Fruit fly (Drosophila melanogaster) whole organism, prepupa: ENCODE results near the gene CG14154.

Experiments
- CG11294 ChIP-seq: fragments of 200-800 bp; sonication (Bioruptor generic); IDR thresholded peaks from 2 replicates; pipeline ENCODE4 v1.3.6; 2022; ENCODE audit warnings: missing biosample characterization, missing genetic modification characterization
- CG11902 ChIP-seq: fragments of 200-800 bp; sonication (Bioruptor generic); optimal IDR thresholded peaks from 3 replicates; lab custom pipeline; 2016; ENCODE audit warnings: missing biosample characterization, missing genetic modification characterization
- CG15336 ChIP-seq: fragments of 200-800 bp; sonication (Bioruptor generic); IDR thresholded peaks from 2 replicates; pipeline ENCODE4 v1.3.6; 2022; ENCODE audit warnings: missing biosample characterization, missing genetic modification characterization
- CG1621 ChIP-seq: fragments of 200-800 bp; sonication (Bioruptor generic); optimal IDR thresholded peaks from 3 replicates; lab custom pipeline; 2018; ENCODE audit warnings: missing biosample characterization, mild to moderate bottlenecking, missing genetic modification characterization
- CG16779 ChIP-seq: fragments of 200-800 bp; sonication (Bioruptor generic); optimal IDR thresholded peaks from 3 replicates; lab custom pipeline; 2017; ENCODE audit warnings: missing biosample characterization, mild to moderate bottlenecking, missing genetic modification characterization
- CG31627 ChIP-seq: fragments of 200-800 bp; sonication (Bioruptor generic); optimal IDR thresholded peaks from 3 replicates; lab custom pipeline; 2016; ENCODE audit warnings: missing biosample characterization, missing genetic modification characterization
- CG34406 ChIP-seq: fragments of 200-800 bp; sonication (Bioruptor generic); optimal IDR thresholded peaks from 3 replicates; lab custom pipeline; 2016; ENCODE audit warnings: missing biosample characterization, missing genetic modification characterization
- CG3919 ChIP-seq: fragments of 200-800 bp; sonication (Bioruptor generic); optimal IDR thresholded peaks from 3 replicates; lab custom pipeline; 2016; ENCODE audit warnings: missing biosample characterization, missing genetic modification characterization
- CG4318 ChIP-seq: fragments of 200-800 bp; sonication (Bioruptor generic); optimal IDR thresholded peaks from 3 replicates; lab custom pipeline; 2017; ENCODE audit warnings: missing biosample characterization, mild to moderate bottlenecking, missing genetic modification characterization
- CG6163 ChIP-seq: fragments of 200-800 bp; sonication (Bioruptor generic); IDR thresholded peaks from 3 replicates; pipeline ENCODE4 v1.3.6; 2022; ENCODE audit warnings: missing biosample characterization, missing genetic modification characterization
- CG6276 ChIP-seq: fragments of 200-800 bp; sonication (Bioruptor generic); optimal IDR thresholded peaks from 2 replicates; lab custom pipeline; 2017; ENCODE audit warnings: missing biosample characterization, mild to moderate bottlenecking, missing genetic modification characterization
- CG6792 ChIP-seq: fragments of 200-800 bp; sonication (Bioruptor generic); optimal IDR thresholded peaks from 3 replicates; lab custom pipeline; 2016; ENCODE audit warnings: missing biosample characterization, missing genetic modification characterization
- CG6808 ChIP-seq: fragments of 200-800 bp; sonication (Bioruptor generic); optimal IDR thresholded peaks from 3 replicates; lab custom pipeline; 2017; ENCODE audit warnings: missing biosample characterization, missing genetic modification characterization, mild to moderate bottlenecking, moderate library complexity, missing genetic modification reagents
- CG6854 ChIP-seq: fragments of 200-800 bp; sonication (Bioruptor generic); optimal IDR thresholded peaks from 2 replicates; lab custom pipeline; 2017; ENCODE audit warnings: missing biosample characterization, mild to moderate bottlenecking, missing genetic modification characterization
- CG8119 ChIP-seq: fragments of 200-800 bp; sonication (Bioruptor generic); IDR thresholded peaks from 3 replicates; pipeline ENCODE4 v1.3.6; 2022; ENCODE audit warnings: missing biosample characterization, missing genetic modification characterization
- CG9139 ChIP-seq: fragments of 200-800 bp; sonication (Bioruptor generic); optimal IDR thresholded peaks from 3 replicates; lab custom pipeline; 2017; ENCODE audit warnings: missing biosample characterization, mild to moderate bottlenecking, missing genetic modification characterization
- Eip93F ChIP-seq: fragments of 200-800 bp; sonication (Bioruptor generic); optimal IDR thresholded peaks from 2 replicates; lab custom pipeline; 2016; ENCODE audit warnings: missing biosample characterization, mild to moderate bottlenecking, missing genetic modification characterization
- Ets21C ChIP-seq: fragments of 200-800 bp; sonication (Bioruptor generic); optimal IDR thresholded peaks from 3 replicates; lab custom pipeline; 2016; ENCODE audit warnings: missing biosample characterization, missing genetic modification characterization
- Ets96B ChIP-seq: fragments of 200-800 bp; optimal IDR thresholded peaks from 2 replicates; lab custom pipeline; 2019; ENCODE audit warnings: missing biosample characterization, mild to moderate bottlenecking, missing genetic modification characterization, moderate library complexity
- Gug ChIP-seq: fragments of 200-800 bp; sonication (Bioruptor generic); IDR thresholded peaks from 2 replicates; pipeline ENCODE4 v1.3.6; 2022; ENCODE audit warnings: missing biosample characterization, missing genetic modification characterization
- Met ChIP-seq: fragments of 200-800 bp; sonication (Bioruptor generic); optimal IDR thresholded peaks from 3 replicates; lab custom pipeline; 2016; ENCODE audit warnings: missing biosample characterization, missing genetic modification characterization
- OdsH ChIP-seq: fragments of 200-800 bp; sonication (Bioruptor generic); optimal IDR thresholded peaks from 3 replicates; lab custom pipeline; 2016; ENCODE audit warnings: missing biosample characterization, missing genetic modification characterization
- Smox ChIP-seq: fragments of 200-800 bp; sonication (Bioruptor generic); optimal IDR thresholded peaks from 3 replicates; lab custom pipeline; 2016; ENCODE audit warnings: missing biosample characterization, missing genetic modification characterization
- Sox102F ChIP-seq: fragments of 200-800 bp; sonication (Bioruptor generic); optimal IDR thresholded peaks from 2 replicates; lab custom pipeline; 2016; ENCODE audit warnings: missing biosample characterization, mild to moderate bottlenecking, missing genetic modification characterization
- Sox14 ChIP-seq: fragments of 200-800 bp; sonication (Bioruptor generic); optimal IDR thresholded peaks from 3 replicates; lab custom pipeline; 2016; ENCODE audit warnings: missing biosample characterization, missing genetic modification characterization
- Sox15 ChIP-seq: fragments of 200-800 bp; sonication (Bioruptor generic); optimal IDR thresholded peaks from 3 replicates; lab custom pipeline; 2016; ENCODE audit warnings: missing biosample characterization, missing genetic modification characterization
- dac ChIP-seq: fragments of 200-800 bp; sonication (Bioruptor generic); optimal IDR thresholded peaks from 2 replicates; lab custom pipeline; 2017; ENCODE audit warnings: missing biosample characterization, mild to moderate bottlenecking, missing genetic modification characterization
- esn ChIP-seq: fragments of 200-800 bp; sonication (Bioruptor generic); optimal IDR thresholded peaks from 2 replicates; lab custom pipeline; 2016; ENCODE audit warnings: missing biosample characterization, mild to moderate bottlenecking, missing genetic modification characterization, moderate library complexity
- fd59A ChIP-seq: fragments of 200-800 bp; sonication (Bioruptor generic); optimal IDR thresholded peaks from 2 replicates; lab custom pipeline; 2017; ENCODE audit warnings: missing biosample characterization, mild to moderate bottlenecking, missing genetic modification characterization, missing genetic modification reagents
- fd85E ChIP-seq: fragments of 200-800 bp; sonication (Bioruptor generic); optimal IDR thresholded peaks from 3 replicates; lab custom pipeline; 2016; ENCODE audit warnings: missing biosample characterization, missing genetic modification characterization
- fkh ChIP-seq: fragments of 200-800 bp; sonication (Bioruptor generic); optimal IDR thresholded peaks from 3 replicates; lab custom pipeline; 2017; ENCODE audit warnings: missing biosample characterization, mild to moderate bottlenecking, missing genetic modification characterization, moderate library complexity
- net ChIP-seq: fragments of 200-800 bp; sonication (Bioruptor generic); optimal IDR thresholded peaks from 3 replicates; lab custom pipeline; 2016; ENCODE audit warnings: missing biosample characterization, missing genetic modification characterization
- pdm3 ChIP-seq: fragments of 200-800 bp; sonication (Bioruptor generic); optimal IDR thresholded peaks from 3 replicates; lab custom pipeline; 2016; ENCODE audit warnings: missing biosample characterization, missing genetic modification characterization
- salr ChIP-seq, 2 experiments: fragments of 200-800 bp; sonication (Bioruptor generic); optimal IDR thresholded peaks; 3 replicates each; lab custom pipeline; 2016 to 2018; ENCODE audit warnings: missing biosample characterization in 2 of 2, missing genetic modification characterization in 2 of 2, mild to moderate bottlenecking in 1 of 2
- spab ChIP-seq: fragments of 200-800 bp; sonication (Bioruptor generic); optimal IDR thresholded peaks from 2 replicates; lab custom pipeline; 2017; ENCODE audit warnings: missing biosample characterization, mild to moderate bottlenecking, missing genetic modification characterization, missing genetic modification reagents
- ss ChIP-seq, 2 experiments: fragments of 200-800 bp; sonication (Bioruptor generic); optimal IDR thresholded peaks; 2 replicates in 1 of 2; 3 replicates in 1 of 2; lab custom pipeline; 2017 to 2018; ENCODE audit warnings: mild to moderate bottlenecking in 2 of 2, missing biosample characterization in 2 of 2, missing genetic modification characterization in 2 of 2, moderate library complexity in 1 of 2
- svp ChIP-seq: fragments of 200-800 bp; sonication (Bioruptor generic); peaks from one replicate; lab custom pipeline; 2016; ENCODE audit warnings: missing biosample characterization, missing genetic modification characterization
- vri ChIP-seq: fragments of 200-800 bp; sonication (Bioruptor generic); optimal IDR thresholded peaks from 3 replicates; lab custom pipeline; 2016; ENCODE audit warnings: missing biosample characterization, mild to moderate bottlenecking, missing genetic modification characterization

Gene CG14154

DNA sequence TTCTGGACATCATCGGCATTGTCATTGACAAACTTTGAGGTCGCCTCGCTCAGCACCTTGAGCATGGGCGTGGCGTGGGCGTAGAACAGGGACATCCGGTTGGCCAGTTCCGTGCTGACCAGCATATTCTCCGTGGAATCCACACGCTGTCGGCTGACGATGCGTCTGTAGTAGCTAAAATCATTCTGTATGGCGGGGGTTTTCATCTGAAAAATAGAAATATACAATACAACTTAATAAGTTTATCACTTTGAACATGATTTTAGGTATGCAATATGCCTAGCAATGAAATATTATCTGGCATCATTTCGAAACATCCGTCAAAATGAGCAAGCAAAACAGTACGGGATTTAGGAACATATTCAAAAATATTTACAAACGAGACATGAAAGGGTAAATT, at the start of gene CG14154:
Gene CG14154, plus strand, starts transcription at position 301 of the 400 bp plus-strand sequence.
- TF ChIP-seq net (GFP tag; lab: Kevin White, UChicago) (no peak), Ets96B (tag; lab: Kevin White, UChicago) (no peak), spab (no peak), CG3919 (GFP tag; lab: Kevin White, UChicago) (no peak), CG16779 (tag; lab: Kevin White, UChicago) (no peak), CG9139 (GFP tag; lab: Kevin White, UChicago) (no peak), CG34406 (GFP tag; lab: Kevin White, UChicago) (no peak), CG6854 (GFP tag; lab: Kevin White, UChicago) (no peak), esn (no peak), CG6792 (GFP tag; lab: Kevin White, UChicago) (no peak), CG6276 (no peak), CG1621 (tag; lab: Kevin White, UChicago) (no peak), Gug (no peak)

DNA sequence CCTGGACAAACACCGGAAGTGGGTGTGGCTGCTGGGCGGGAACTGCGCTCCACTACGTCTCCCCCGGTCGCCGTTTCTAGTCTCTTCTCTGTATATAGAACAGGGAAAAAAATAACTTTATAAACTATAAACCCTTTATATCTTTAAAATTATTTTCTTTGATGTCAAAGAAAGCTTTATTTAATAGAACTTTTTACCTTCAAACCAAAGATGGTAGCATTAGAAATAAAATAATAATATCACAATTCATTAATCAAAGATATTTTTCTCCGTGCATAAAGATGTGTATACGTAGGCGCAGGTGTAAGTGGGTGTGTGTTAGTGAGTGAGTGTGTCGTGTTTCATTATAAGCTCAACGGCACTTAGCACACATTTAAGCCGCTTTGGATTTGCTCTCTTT, 42.2 kb upstream of the CG14154 start:
- no peak for TF ChIP-seq CG11902 (GFP tag; lab: Kevin White, UChicago)
- no peak for TF ChIP-seq CG3919 (GFP tag; lab: Kevin White, UChicago)
- no peak for TF ChIP-seq CG15336
- TF ChIP-seq svp (GFP tag; lab: Kevin White, UChicago), result no peak
- TF ChIP-seq salr (GFP tag; optimal IDR thresholded peaks at IDR 0.05; lab: Kevin White, UChicago), result no peak
- no peak for TF ChIP-seq CG16779 (tag; lab: Kevin White, UChicago)
- TF ChIP-seq CG8119 (GFP tag; lab: Robert Waterston, UW), result no peak

DNA sequence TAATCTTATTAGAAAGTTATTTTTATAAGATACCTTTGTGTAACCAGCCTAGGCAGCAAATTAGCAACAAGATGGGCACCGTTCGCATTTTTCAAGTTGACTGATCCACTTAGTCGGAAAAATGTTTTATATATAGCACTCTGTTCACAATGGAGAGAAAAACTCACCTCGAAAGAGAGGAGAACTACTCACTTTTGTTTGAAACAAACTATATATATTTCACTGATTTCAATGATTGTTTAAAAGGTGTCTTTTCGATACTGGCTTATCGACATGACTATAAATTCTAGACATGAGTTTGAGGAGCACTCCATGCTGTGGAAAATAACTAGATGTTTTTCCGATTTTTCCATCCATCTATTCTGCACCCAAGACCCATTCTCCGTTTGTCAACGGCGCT, 18.2 kb upstream of the CG14154 start, which contains the start of gene CG42521:
Gene CG42521, minus strand, starts transcription at position 101 of the 400 bp plus-strand sequence.
- TF ChIP-seq CG6276 (no peak), fd85E (no peak), ss (GFP tag; optimal IDR thresholded peaks at IDR 0.05; lab: Kevin White, UChicago) (no peak), CG6854 (GFP tag; lab: Kevin White, UChicago) (no peak), Sox14 (GFP tag; lab: Kevin White, UChicago) (no peak), CG3919 (GFP tag; lab: Kevin White, UChicago) (no peak), fd59A (GFP tag; lab: Kevin White, UChicago) (no peak), CG6163 (GFP tag; lab: Robert Waterston, UW) (no peak), CG15336 (no peak), Ets21C (GFP tag; lab: Kevin White, UChicago) (no peak), CG4318 (no peak), CG6808 (GFP tag; lab: Kevin White, UChicago) (no peak)

DNA sequence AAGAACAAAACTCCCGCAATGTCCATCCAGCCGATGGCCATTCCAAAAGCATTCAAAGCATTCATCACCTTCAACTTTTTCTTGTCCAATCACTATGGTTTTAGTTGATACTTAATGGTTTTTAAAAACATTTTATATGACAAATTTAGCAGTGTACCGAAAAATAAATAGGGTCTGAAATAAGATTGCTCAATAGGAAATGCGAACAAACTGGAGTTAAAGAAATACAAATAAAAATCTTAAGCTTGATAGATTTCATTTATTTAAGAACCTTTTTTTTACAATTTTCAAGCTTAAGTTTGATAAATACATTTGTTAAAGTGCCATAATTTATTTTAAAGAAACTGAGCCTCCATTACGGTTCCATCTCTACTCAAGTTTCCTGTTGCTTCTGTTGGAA, 16.2 kb upstream of the CG14154 start, which contains the start of gene CG43127:
Gene CG43127, minus strand, starts transcription at position 101 of the 400 bp plus-strand sequence.
- no peak for TF ChIP-seq CG31627 (GFP tag; lab: Kevin White, UChicago)
- no peak for TF ChIP-seq Ets96B (tag; lab: Kevin White, UChicago)
- no peak for TF ChIP-seq CG11294 (GFP tag; lab: Robert Waterston, UW)
- no peak for TF ChIP-seq svp (GFP tag; lab: Kevin White, UChicago)
- no peak for TF ChIP-seq vri (GFP tag; lab: Kevin White, UChicago)
- TF ChIP-seq OdsH (GFP tag; lab: Kevin White, UChicago), result no peak
- no peak for TF ChIP-seq CG8119 (GFP tag; lab: Robert Waterston, UW)
- no peak for TF ChIP-seq CG6276
- no peak for TF ChIP-seq Sox15 (GFP tag; lab: Kevin White, UChicago)
- no peak for TF ChIP-seq CG11902 (GFP tag; lab: Kevin White, UChicago)
- TF ChIP-seq CG16779 (tag; lab: Kevin White, UChicago), result no peak
- no peak for TF ChIP-seq salr (GFP tag; optimal IDR thresholded peaks at IDR 0.05; lab: Kevin White, UChicago)
- TF ChIP-seq pdm3 (GFP tag; lab: Kevin White, UChicago), result no peak
- no peak for TF ChIP-seq Smox (GFP tag; lab: Kevin White, UChicago)
- TF ChIP-seq dac (GFP tag; lab: Kevin White, UChicago), result no peak
- no peak for TF ChIP-seq Eip93F
- no peak for TF ChIP-seq CG4318
- no peak for TF ChIP-seq Met (GFP tag; lab: Kevin White, UChicago)
- no peak for TF ChIP-seq fkh (GFP tag; lab: Kevin White, UChicago)
- TF ChIP-seq Sox102F (GFP tag; lab: Kevin White, UChicago), result no peak
